Worm (Caenorhabditis elegans) whole organism, midembryonic: Measurements from ENCODE around the gene R107.9.
A peak's percentile ranks its signal among the peaks of the same experiment; 100 is the strongest.

Experiments
- T22C8.4 ChIP-seq: fragments of 200-800 bp; sonication (Bioruptor generic); IDR thresholded peaks from 2 replicates; pipeline ENCODE4 v1.3.6; 2022; ENCODE audit warnings: missing genetic modification characterization, missing compliant biosample characterization
- cog-1 ChIP-seq: sonication (generic microtip); optimal IDR thresholded peaks from 2 replicates; lab custom pipeline; 2016; ENCODE audit warnings: missing genetic modification characterization, missing compliant biosample characterization
- flt-1 ChIP-seq: fragments of 200-800 bp; sonication (Bioruptor generic); IDR thresholded peaks from 2 replicates; pipeline ENCODE4 v1.3.6; 2022; ENCODE audit warnings: missing genetic modification characterization, missing compliant biosample characterization
- klf-2 ChIP-seq: fragments of 200-800 bp; sonication (Bioruptor generic); conservative IDR thresholded peaks from 2 replicates; pipeline ENCODE4 v1.3.6; 2022; ENCODE audit warnings: missing genetic modification reagents, missing genetic modification characterization, missing compliant biosample characterization
- med-1 ChIP-seq: sonication (generic microtip); optimal IDR thresholded peaks from 2 replicates; lab custom pipeline; 2017; ENCODE audit warnings: missing genetic modification characterization, mild to moderate bottlenecking, missing compliant biosample characterization, antibody characterized with exemption, missing genetic modification reagents; ENCODE audit not compliant: insufficient read depth
- ref-1 ChIP-seq: fragments of 200-800 bp; sonication (Bioruptor generic); conservative IDR thresholded peaks from 2 replicates; pipeline ENCODE4 v1.3.6; 2022; ENCODE audit warnings: missing genetic modification reagents, missing genetic modification characterization, missing compliant biosample characterization
- tab-1 ChIP-seq: fragments of 200-800 bp; sonication (Bioruptor generic); IDR thresholded peaks from 2 replicates; pipeline ENCODE4 v1.3.6; 2022; ENCODE audit warnings: missing genetic modification characterization, missing compliant biosample characterization
- ztf-23 ChIP-seq: fragments of 200-800 bp; sonication (Bioruptor generic); IDR thresholded peaks from 2 replicates; pipeline ENCODE4 v1.3.6; 2022; ENCODE audit warnings: missing genetic modification reagents, missing genetic modification characterization, missing compliant biosample characterization
- ztf-29 ChIP-seq: fragments of 200-800 bp; sonication (Bioruptor generic); IDR thresholded peaks from 2 replicates; pipeline ENCODE4 v1.3.6; 2022; ENCODE audit warnings: missing genetic modification reagents, missing genetic modification characterization, missing compliant biosample characterization

R107.9 gene

DNA sequence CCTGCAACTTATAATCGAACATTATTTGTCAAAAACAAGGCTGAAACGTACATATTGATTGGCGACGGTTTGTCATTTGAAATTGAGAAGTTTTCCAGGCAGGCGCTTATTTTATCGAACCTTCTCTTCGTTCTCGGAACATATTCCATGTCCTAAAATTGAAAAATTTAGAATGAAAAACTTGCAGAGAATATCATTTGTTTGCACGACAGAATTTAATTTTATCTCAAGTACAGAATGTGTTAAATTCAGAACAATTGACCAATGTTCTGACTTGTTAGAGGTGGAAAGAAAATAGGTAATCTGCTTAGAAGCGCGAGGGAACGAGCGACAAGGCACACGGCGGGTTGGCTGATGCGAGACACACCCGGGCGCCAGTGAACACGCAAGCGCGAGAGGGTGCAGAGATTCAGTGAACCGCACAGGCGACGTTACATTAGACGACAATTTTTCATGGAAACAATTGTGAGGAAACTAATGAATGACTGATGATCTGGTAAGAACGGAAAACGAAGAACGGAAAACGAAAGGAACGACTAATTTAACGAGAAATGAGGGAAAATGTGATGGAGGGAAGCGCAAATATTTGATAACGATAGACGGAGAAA is 14.7 kb downstream of the R107.9 start:
- no peak for TF ChIP-seq ztf-23
- no peak for TF ChIP-seq med-1 (GFP tag; lab: Kevin White, UChicago)
- TF ChIP-seq ztf-29 (GFP tag; lab: Robert Waterston, UW): 0 out of 2 replicates have a peak, but pooled peaks have one; percentile 18
- no peak for TF ChIP-seq ref-1 (GFP tag; lab: Robert Waterston, UW)
- no peak for TF ChIP-seq T22C8.4 (GFP tag; lab: Robert Waterston, UW)
- peak; percentile 38; the same call in 1 of the 2 replicates for TF ChIP-seq klf-2
- TF ChIP-seq tab-1 (GFP tag; lab: Robert Waterston, UW): no peak
- no peak; the same call in 1 of the 2 replicates for TF ChIP-seq flt-1
- no peak for TF ChIP-seq cog-1 (tag; lab: Kevin White, UChicago)

DNA sequence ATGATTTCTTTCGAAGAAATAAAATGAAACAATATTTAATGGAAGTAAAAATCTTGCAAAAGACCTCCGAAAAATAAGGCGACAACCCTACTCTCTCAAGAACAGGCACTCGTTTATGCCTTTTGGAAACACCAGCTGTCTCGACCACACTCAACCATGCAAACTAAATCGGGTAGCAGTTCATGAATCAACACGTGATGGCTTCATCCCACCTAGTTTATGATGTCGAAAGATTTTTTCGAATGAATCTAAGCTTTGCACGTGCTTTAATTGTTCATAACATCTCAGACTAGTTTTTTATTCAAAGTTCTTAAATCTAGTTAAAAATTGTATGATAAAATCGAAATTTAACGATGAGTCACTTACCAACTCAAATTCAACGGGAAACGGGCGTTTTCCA is 15.5 kb downstream of the R107.9 start:
- TF ChIP-seq klf-2 (no peak), ref-1 (GFP tag; lab: Robert Waterston, UW) (no peak), flt-1 (no peak), tab-1 (GFP tag; lab: Robert Waterston, UW) (no peak), ztf-23 (no peak), cog-1 (tag; lab: Kevin White, UChicago) (no peak), T22C8.4 (GFP tag; lab: Robert Waterston, UW) (no peak), ztf-29 (GFP tag; lab: Robert Waterston, UW) (no peak), med-1 (GFP tag; lab: Kevin White, UChicago) (no peak)

DNA sequence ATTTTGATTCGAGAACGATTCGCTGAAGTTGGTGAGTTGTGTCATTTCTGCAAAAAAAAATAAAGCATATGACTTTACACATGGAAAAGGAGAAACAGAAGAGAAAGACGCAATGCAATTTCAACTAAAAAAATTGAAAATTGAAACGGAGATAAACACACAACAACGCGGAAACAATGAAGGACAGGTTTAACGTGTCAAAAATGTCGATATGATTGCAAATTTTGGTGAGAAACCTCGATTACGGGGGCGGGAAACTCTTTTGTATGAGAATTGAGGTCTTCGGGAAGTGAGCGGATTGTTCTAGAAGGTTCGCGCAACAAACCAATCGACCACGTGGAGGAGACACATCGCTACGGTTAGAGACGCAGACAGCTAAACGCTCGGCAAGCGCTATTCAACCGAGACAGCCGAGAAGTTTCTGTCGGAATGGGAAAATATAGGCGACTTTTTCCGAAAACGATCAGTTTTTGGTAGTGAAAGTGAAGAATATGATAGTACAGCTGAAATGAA is 16.0 kb downstream of the R107.9 start, which contains the start of gene R107.5:
TSS of gene R107.5 (minus strand) at position 51 of the 513 bp plus-strand sequence.
- TF ChIP-seq T22C8.4 (GFP tag; lab: Robert Waterston, UW) (peak; percentile 52; the same call in 1 of the 2 replicates), cog-1 (tag; lab: Kevin White, UChicago) (no peak), flt-1 (peak; percentile 78), med-1 (GFP tag; lab: Kevin White, UChicago) (no peak), klf-2 (no peak), ztf-23 (peak; percentile 81)

DNA sequence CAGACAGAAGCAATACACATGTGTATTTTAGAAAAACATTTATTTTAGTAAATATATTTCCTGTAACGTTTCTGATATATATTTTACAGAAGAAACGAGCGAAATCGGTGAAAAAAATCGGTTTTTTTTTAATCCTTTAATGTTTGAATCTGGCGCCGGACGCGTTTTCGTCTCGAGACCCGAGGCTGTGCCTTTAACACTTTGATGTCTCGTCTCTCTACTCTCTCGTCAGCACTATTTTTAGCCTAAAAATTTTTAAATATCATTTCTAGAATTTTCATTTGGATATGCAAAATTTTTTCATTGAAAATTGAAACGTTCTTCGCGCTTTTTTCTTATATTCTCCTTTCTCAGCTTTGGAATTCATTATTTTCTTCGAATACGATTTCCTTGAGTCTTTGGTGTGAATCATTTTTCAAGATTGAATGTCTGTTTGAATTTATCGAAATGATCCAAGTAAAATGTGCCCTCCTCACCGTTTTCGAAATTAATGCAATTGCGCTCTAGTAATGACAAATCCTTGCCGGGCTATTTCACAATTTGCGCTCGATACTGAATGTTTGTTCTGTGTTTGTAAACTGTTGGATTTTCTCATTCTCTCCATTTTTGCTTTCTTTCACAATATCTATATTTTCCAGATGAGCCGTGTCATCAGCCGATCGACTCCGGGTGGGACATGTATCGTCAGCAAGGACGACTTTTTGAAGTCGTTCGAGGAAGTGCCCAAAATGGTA is 16.8 kb downstream of the R107.9 start, which contains the start of gene cls-2:
TSS of gene cls-2 (plus strand) at position 635 of the 734 bp plus-strand sequence.
- TF ChIP-seq klf-2 (no peak), cog-1 (tag; lab: Kevin White, UChicago) (no peak), ztf-29 (GFP tag; lab: Robert Waterston, UW) (no peak), ztf-23 (no peak), med-1 (GFP tag; lab: Kevin White, UChicago) (no peak), flt-1 (no peak), T22C8.4 (GFP tag; lab: Robert Waterston, UW) (no peak)

DNA sequence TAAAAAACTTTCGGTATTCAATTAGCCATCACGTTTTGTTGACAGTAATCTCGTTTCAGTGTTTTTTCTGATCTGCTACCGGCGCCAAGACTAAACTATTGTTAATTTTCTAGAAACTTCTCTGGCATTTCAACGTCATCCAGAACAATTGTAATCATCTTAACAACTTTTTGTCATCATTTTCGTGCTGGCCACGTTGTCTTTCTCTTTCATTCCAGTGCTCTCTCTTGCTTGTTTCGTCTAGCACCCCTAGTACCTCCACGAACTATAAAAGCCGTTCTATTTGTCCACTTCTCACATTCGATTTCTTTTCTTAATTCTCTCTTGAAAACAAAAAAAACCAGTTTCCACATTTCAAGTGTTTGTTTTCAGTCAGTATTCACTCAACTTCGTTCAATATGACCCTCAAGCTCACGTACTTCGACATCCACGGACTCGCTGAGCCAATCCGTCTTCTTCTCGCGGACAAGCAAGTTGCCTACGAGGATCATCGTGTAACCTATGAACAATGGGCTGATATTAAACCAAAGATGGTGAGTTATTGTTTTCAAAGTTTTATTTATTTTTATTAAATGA is 21.3 kb downstream of the R107.9 start, which contains the start of gene gst-1:
TSS of gene gst-1 (plus strand) at position 373 of the 576 bp plus-strand sequence.
- TF ChIP-seq cog-1 (tag; lab: Kevin White, UChicago) (no peak), ztf-29 (GFP tag; lab: Robert Waterston, UW) (no peak), med-1 (GFP tag; lab: Kevin White, UChicago) (no peak), tab-1 (GFP tag; lab: Robert Waterston, UW) (no peak), ref-1 (GFP tag; lab: Robert Waterston, UW) (no peak), flt-1 (no peak), T22C8.4 (GFP tag; lab: Robert Waterston, UW) (no peak), ztf-23 (no peak), klf-2 (no peak)

DNA sequence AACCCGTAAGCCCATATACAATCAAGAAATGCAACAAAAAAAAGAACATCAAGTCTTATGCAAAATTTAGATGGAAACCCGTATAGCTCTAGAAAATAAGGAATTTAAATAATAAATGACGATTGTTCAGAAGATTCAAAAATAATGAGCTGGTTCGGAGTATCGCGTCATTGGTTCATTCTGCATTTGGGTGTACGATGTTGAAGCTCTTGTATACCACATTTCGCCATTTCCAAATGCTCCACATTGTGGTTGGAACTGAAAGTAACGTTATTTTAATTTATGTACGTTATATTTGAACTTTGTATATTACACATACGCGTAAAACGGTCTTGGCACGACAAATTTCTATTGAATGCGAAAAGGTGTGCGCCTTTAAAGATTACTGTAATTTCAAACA is 22.5 kb downstream of the R107.9 start:
- no peak for TF ChIP-seq flt-1
- TF ChIP-seq klf-2: no peak
- no peak for TF ChIP-seq ztf-23
- TF ChIP-seq ref-1 (GFP tag; lab: Robert Waterston, UW): no peak
- TF ChIP-seq tab-1 (GFP tag; lab: Robert Waterston, UW): no peak
- no peak for TF ChIP-seq med-1 (GFP tag; lab: Kevin White, UChicago)
- no peak for TF ChIP-seq ztf-29 (GFP tag; lab: Robert Waterston, UW)
- TF ChIP-seq cog-1 (tag; lab: Kevin White, UChicago): no peak
- TF ChIP-seq T22C8.4 (GFP tag; lab: Robert Waterston, UW): no peak

DNA sequence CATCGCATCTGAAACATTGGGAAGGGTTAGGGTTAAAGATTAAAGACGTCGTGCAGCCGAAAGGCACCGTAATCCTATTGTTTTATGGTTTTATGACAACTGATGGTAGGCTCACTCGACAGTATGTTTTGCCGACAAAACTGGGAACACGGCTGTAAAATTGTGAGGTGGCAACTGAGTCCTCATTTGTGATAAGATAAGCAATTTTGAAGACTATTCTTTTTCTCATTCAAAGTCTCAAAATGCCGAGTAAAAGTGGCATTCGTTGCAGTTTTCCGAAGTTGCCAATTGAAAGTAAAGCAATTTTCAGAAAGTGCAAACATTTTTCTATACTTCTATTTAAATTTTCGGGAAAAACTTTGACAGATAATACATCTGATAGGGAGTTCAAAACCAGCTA is 32.0 kb downstream of the R107.9 start:
- TF ChIP-seq ztf-29 (GFP tag; lab: Robert Waterston, UW) (no peak), tab-1 (GFP tag; lab: Robert Waterston, UW) (no peak), klf-2 (no peak), ztf-23 (no peak), ref-1 (GFP tag; lab: Robert Waterston, UW) (no peak), flt-1 (no peak), cog-1 (tag; lab: Kevin White, UChicago) (no peak), T22C8.4 (GFP tag; lab: Robert Waterston, UW) (no peak), med-1 (GFP tag; lab: Kevin White, UChicago) (no peak)

DNA sequence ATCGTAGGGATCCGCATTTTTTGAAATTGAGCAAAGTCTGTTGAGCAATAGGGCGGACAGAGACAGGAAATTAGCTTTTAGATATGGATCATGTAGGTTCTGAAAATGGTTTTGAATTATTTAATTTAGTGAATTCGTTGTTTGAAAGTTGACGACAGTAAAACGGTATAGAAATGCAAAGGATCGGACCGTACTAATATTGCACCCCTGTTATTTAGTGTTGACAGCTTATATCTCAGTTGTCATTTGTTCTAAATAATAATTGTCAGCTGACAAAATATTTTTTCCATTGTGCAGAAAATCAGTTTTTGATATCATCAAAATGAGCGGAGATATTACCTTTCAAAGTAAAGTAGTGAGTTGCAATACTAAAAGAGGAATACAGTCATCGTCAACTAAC is 33.6 kb downstream of the R107.9 start, which contains the start of gene lin-12:
TSS of gene lin-12 (minus strand) at position 101 of the 400 bp plus-strand sequence.
- TF ChIP-seq tab-1 (GFP tag; lab: Robert Waterston, UW) (no peak), cog-1 (tag; lab: Kevin White, UChicago) (no peak), ztf-29 (GFP tag; lab: Robert Waterston, UW) (no peak), ztf-23 (no peak), med-1 (GFP tag; lab: Kevin White, UChicago) (no peak), flt-1 (no peak), T22C8.4 (GFP tag; lab: Robert Waterston, UW) (no peak), ref-1 (GFP tag; lab: Robert Waterston, UW) (no peak), klf-2 (no peak)
